Worm (Caenorhabditis elegans) whole organism, young adult: ENCODE results near the gene arr-1.

ENCODE experiments used
- C06A6.2 ChIP-seq: fragments of 200-800 bp; sonication (Bioruptor generic); conservative IDR thresholded peaks from 2 replicates; pipeline ENCODE4 v1.3.6; 2022; ENCODE audit warnings: missing genetic modification characterization, missing compliant biosample characterization
- F23B12.7 ChIP-seq: sonication (generic microtip); optimal IDR thresholded peaks from 2 replicates; lab custom pipeline; 2017; ENCODE audit warnings: missing genetic modification characterization, mild to moderate bottlenecking, missing compliant biosample characterization, antibody characterized with exemption, moderate library complexity; ENCODE audit not compliant: insufficient read depth
- K11D2.4 ChIP-seq: fragments of 200-800 bp; sonication (Bioruptor generic); IDR thresholded peaks from 2 replicates; pipeline ENCODE4 v1.3.6; 2022; ENCODE audit warnings: missing genetic modification reagents, missing genetic modification characterization, missing compliant biosample characterization
- T26A5.8 ChIP-seq: sonication (generic microtip); optimal IDR thresholded peaks from 2 replicates; lab custom pipeline; 2016; ENCODE audit warnings: missing genetic modification characterization, missing compliant biosample characterization
- Y79H2A.3 ChIP-seq: fragments of 200-800 bp; sonication (Bioruptor generic); conservative IDR thresholded peaks from 2 replicates; pipeline ENCODE4 v1.3.6; 2022; ENCODE audit warnings: missing genetic modification reagents, missing genetic modification characterization, missing compliant biosample characterization
- attf-5 ChIP-seq: fragments of 200-800 bp; sonication (Bioruptor generic); optimal IDR thresholded peaks from 2 replicates; lab custom pipeline; 2018; ENCODE audit warnings: mild to moderate bottlenecking, missing genetic modification characterization, missing compliant biosample characterization
- bed-2 ChIP-seq: fragments of 200-800 bp; sonication (Bioruptor generic); IDR thresholded peaks from 2 replicates; pipeline ENCODE4 v1.3.6; 2022; ENCODE audit warnings: missing genetic modification reagents, missing genetic modification characterization, missing compliant biosample characterization
- ccch-3 ChIP-seq: fragments of 200-800 bp; sonication (Bioruptor generic); optimal IDR thresholded peaks from 2 replicates; lab custom pipeline; 2018; ENCODE audit warnings: mild to moderate bottlenecking, missing genetic modification characterization, missing compliant biosample characterization
- cebp-1 ChIP-seq, 2 experiments: fragments of 200-800 bp in 1 of 2; sonication (Bioruptor generic) in 1 of 2; sonication (generic microtip) in 1 of 2; IDR thresholded peaks in 1 of 2; optimal IDR thresholded peaks in 1 of 2; 2 replicates each; pipeline versions ENCODE4 v1.3.6 to Lab custom; 2017 to 2022; ENCODE audit warnings: missing compliant biosample characterization in 2 of 2, missing genetic modification characterization in 2 of 2, mild to moderate bottlenecking in 1 of 2, missing genetic modification reagents in 1 of 2, moderate library complexity in 1 of 2
- cebp-2 ChIP-seq: fragments of 200-800 bp; sonication (Bioruptor generic); IDR thresholded peaks from 2 replicates; pipeline ENCODE4 v1.3.6; 2022; ENCODE audit warnings: missing genetic modification characterization, missing compliant biosample characterization
- ceh-100 ChIP-seq: fragments of 200-800 bp; sonication (Bioruptor generic); IDR thresholded peaks from 2 replicates; pipeline ENCODE4 v1.3.6; 2022; ENCODE audit warnings: missing genetic modification reagents, missing genetic modification characterization, missing compliant biosample characterization
- ceh-27 ChIP-seq: fragments of 200-800 bp; sonication (Bioruptor generic); optimal IDR thresholded peaks from 2 replicates; lab custom pipeline; 2018; ENCODE audit warnings: mild to moderate bottlenecking, missing genetic modification characterization, moderate library complexity, missing compliant biosample characterization
- ceh-58 ChIP-seq: fragments of 200-800 bp; sonication (Bioruptor generic); IDR thresholded peaks from 2 replicates; pipeline ENCODE4 v1.3.6; 2022; ENCODE audit warnings: missing genetic modification characterization, missing compliant biosample characterization
- chd-7 ChIP-seq: sonication (generic microtip); optimal IDR thresholded peaks from 2 replicates; lab custom pipeline; 2016; ENCODE audit warnings: mild to moderate bottlenecking, missing genetic modification characterization, moderate library complexity, missing compliant biosample characterization
- dox-1 ChIP-seq: fragments of 200-800 bp; sonication (Bioruptor generic); IDR thresholded peaks from 2 replicates; pipeline ENCODE4 v1.3.6; 2022; ENCODE audit warnings: missing genetic modification reagents, missing genetic modification characterization, missing compliant biosample characterization
- egl-18 ChIP-seq: fragments of 200-800 bp; sonication (Bioruptor generic); IDR thresholded peaks from 2 replicates; pipeline ENCODE4 v1.3.6; 2022; ENCODE audit warnings: missing genetic modification reagents, missing genetic modification characterization, missing compliant biosample characterization
- egl-44 ChIP-seq: fragments of 200-800 bp; sonication (Bioruptor generic); IDR thresholded peaks from 2 replicates; pipeline ENCODE4 v1.3.6; 2022; ENCODE audit warnings: missing genetic modification reagents, missing genetic modification characterization, missing compliant biosample characterization
- fkh-3 ChIP-seq: sonication (generic microtip); optimal IDR thresholded peaks from 2 replicates; lab custom pipeline; 2016; ENCODE audit warnings: mild to moderate bottlenecking, missing genetic modification characterization, missing compliant biosample characterization
- hmg-20 ChIP-seq: fragments of 200-800 bp; sonication (Bioruptor generic); IDR thresholded peaks from 2 replicates; pipeline ENCODE4 v1.3.6; 2022; ENCODE audit warnings: missing genetic modification reagents, missing genetic modification characterization, missing compliant biosample characterization
- let-607 ChIP-seq, 2 experiments: fragments of 200-800 bp in 1 of 2; sonication (Bioruptor generic) in 1 of 2; sonication (generic microtip) in 1 of 2; optimal IDR thresholded peaks; 2 replicates each; lab custom pipeline; 2016 to 2018; ENCODE audit warnings: mild to moderate bottlenecking in 2 of 2, missing compliant biosample characterization in 2 of 2, missing genetic modification characterization in 2 of 2, moderate library complexity in 2 of 2, missing genotype in 1 of 2
- lin-35 ChIP-seq, 3 experiments: fragments of 150-350 bp in 2 of 3; sonication (generic microtip) in 1 of 3; optimal IDR thresholded peaks; 2 replicates each; lab custom pipeline; 2014 to 2018; ENCODE audit warnings: missing biosample characterization in 3 of 3, missing genetic modification characterization in 3 of 3, missing genetic modification reagents in 3 of 3
- lin-40 ChIP-seq: sonication (generic microtip); optimal IDR thresholded peaks from 2 replicates; lab custom pipeline; 2016; ENCODE audit warnings: missing genetic modification characterization, mild to moderate bottlenecking, missing compliant biosample characterization, missing genotype, missing genetic modification reagents
- lin-54 ChIP-seq: fragments of 200-800 bp; sonication (Bioruptor generic); optimal IDR thresholded peaks from 2 replicates; lab custom pipeline; 2018; ENCODE audit warnings: mild to moderate bottlenecking, missing genetic modification characterization, missing compliant biosample characterization
- lsl-1 ChIP-seq: fragments of 200-800 bp; sonication (Bioruptor generic); optimal IDR thresholded peaks from 2 replicates; lab custom pipeline; 2018; ENCODE audit warnings: mild to moderate bottlenecking, missing genetic modification characterization, moderate library complexity, missing compliant biosample characterization
- lsy-27 ChIP-seq: sonication (generic microtip); optimal IDR thresholded peaks from 2 replicates; lab custom pipeline; 2017; ENCODE audit warnings: missing genetic modification characterization, mild to moderate bottlenecking, missing compliant biosample characterization, antibody characterized with exemption, missing genotype, borderline replicate concordance; ENCODE audit not compliant: insufficient read depth
- madf-6 ChIP-seq: fragments of 200-800 bp; sonication (Bioruptor generic); IDR thresholded peaks from 2 replicates; pipeline ENCODE4 v1.3.6; 2022; ENCODE audit warnings: missing genetic modification reagents, missing genetic modification characterization, missing compliant biosample characterization
- nfyb-1 ChIP-seq: fragments of 200-800 bp; sonication (Bioruptor generic); IDR thresholded peaks from 2 replicates; pipeline ENCODE4 v1.3.6; 2022; ENCODE audit warnings: missing genetic modification reagents, missing genetic modification characterization, missing compliant biosample characterization
- rcor-1 ChIP-seq: fragments of 200-800 bp; sonication (Bioruptor generic); IDR thresholded peaks from 2 replicates; pipeline ENCODE4 v1.3.6; 2022; ENCODE audit warnings: missing genetic modification reagents, missing genetic modification characterization, missing compliant biosample characterization
- rpc-1 ChIP-seq, 2 experiments: fragments of 150-350 bp in 1 of 2; sonication (generic microtip) in 1 of 2; optimal IDR thresholded peaks; 2 replicates each; lab custom pipeline; 2014 to 2018; ENCODE audit warnings: missing biosample characterization in 1 of 2, missing genetic modification characterization in 1 of 2, missing genetic modification reagents in 1 of 2, missing genotype in 1 of 2
- snpc-1.3 ChIP-seq: sonication (generic microtip); optimal IDR thresholded peaks from 2 replicates; lab custom pipeline; 2017; ENCODE audit warnings: missing genetic modification characterization, mild to moderate bottlenecking, missing compliant biosample characterization, antibody characterized with exemption, moderate library complexity, missing genotype, missing genetic modification reagents; ENCODE audit not compliant: insufficient read depth
- snpc-4 ChIP-seq, 5 experiments: fragments of 150-350 bp in 1 of 5; sonication (generic microtip) in 4 of 5; optimal IDR thresholded peaks; 2 replicates each; lab custom pipeline; 2014 to 2018; ENCODE audit warnings: missing genetic modification characterization in 5 of 5, missing biosample characterization in 3 of 5, antibody characterized with exemption in 2 of 5, mild to moderate bottlenecking in 2 of 5, missing compliant biosample characterization in 2 of 5, missing genotype in 2 of 5, moderate library complexity in 2 of 5, missing genetic modification reagents in 1 of 5
- tbx-9 ChIP-seq: sonication (generic microtip); optimal IDR thresholded peaks from 2 replicates; lab custom pipeline; 2016; ENCODE audit warnings: borderline replicate concordance, missing genetic modification characterization, inconsistent platforms, missing compliant biosample characterization
- unc-130 ChIP-seq: sonication (generic microtip); optimal IDR thresholded peaks from 2 replicates; lab custom pipeline; 2016; ENCODE audit warnings: missing genetic modification reagents, missing genetic modification characterization, missing compliant biosample characterization
- unc-62 ChIP-seq: fragments of 150-350 bp; optimal IDR thresholded peaks from 2 replicates; lab custom pipeline; 2014; ENCODE audit warnings: missing biosample characterization, missing genetic modification reagents, missing genetic modification characterization
- ztf-22 ChIP-seq: fragments of 200-800 bp; sonication (Bioruptor generic); optimal IDR thresholded peaks from 2 replicates; lab custom pipeline; 2018; ENCODE audit warnings: mild to moderate bottlenecking, missing genetic modification characterization, moderate library complexity, missing compliant biosample characterization
- ztf-28 ChIP-seq: fragments of 200-800 bp; sonication (Bioruptor generic); IDR thresholded peaks from 2 replicates; pipeline ENCODE4 v1.3.6; 2022; ENCODE audit warnings: missing genetic modification reagents, missing genetic modification characterization, missing compliant biosample characterization

The arr-1 gene

DNA sequence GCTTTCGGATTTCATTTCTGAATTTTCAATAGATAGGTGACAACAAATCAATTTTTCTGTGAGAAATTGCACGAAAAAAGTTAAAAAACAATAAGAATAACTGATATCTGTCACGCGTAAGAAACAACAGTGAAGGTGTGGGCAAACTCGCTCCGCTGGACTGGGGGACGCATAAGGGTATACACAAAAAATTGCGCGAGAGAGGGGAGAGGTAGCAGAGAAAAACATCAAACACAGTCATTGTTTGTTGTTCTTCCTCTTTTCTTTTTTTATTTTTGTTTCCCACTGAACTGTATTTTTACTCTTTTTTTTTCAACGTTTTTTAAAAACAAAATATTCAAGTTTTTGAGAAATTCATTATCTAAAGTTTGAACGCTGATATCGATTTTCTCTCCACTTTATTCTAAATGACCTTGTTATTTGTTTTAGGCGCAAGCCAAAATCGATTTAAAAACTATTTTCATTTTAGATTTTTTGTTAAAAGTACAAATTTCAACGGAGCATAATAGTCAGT lies 26.0 kb upstream of the arr-1 start, which contains the start of the genes pifk-1 and tbc-11 (continued):
- TF ChIP-seq lsy-27 (tag; lab: Kevin White, UChicago) (no peak), attf-5 (peak; percentile 75), snpc-4 (GFP tag; optimal IDR thresholded peaks at IDR 0.05; lab: Kevin White, UChicago) (no peak), snpc-4 (tag; optimal IDR thresholded peaks at IDR 0.05; lab: Kevin White, UChicago) (peak in 1 of 4 experiments; percentile 65), F23B12.7 (peak; percentile 71), Y79H2A.3 (GFP tag; lab: Robert Waterston, UW) (no peak), ccch-3 (no peak), ztf-28 (GFP tag; lab: Robert Waterston, UW) (no peak), let-607 (tag; optimal IDR thresholded peaks at IDR 0.05; lab: Kevin White, UChicago) (peak in 1 of 2 experiments; percentile 12), C06A6.2 (GFP tag; lab: Robert Waterston, UW) (no peak), tbx-9 (tag; lab: Kevin White, UChicago) (no peak), ceh-58 (no peak), chd-7 (no peak), dox-1 (GFP tag; lab: Robert Waterston, UW) (0 out of 2 replicates have a peak, but pooled peaks have one; percentile 32), snpc-1.3 (tag; lab: Kevin White, UChicago) (no peak), lin-40 (peak; percentile 23)

DNA sequence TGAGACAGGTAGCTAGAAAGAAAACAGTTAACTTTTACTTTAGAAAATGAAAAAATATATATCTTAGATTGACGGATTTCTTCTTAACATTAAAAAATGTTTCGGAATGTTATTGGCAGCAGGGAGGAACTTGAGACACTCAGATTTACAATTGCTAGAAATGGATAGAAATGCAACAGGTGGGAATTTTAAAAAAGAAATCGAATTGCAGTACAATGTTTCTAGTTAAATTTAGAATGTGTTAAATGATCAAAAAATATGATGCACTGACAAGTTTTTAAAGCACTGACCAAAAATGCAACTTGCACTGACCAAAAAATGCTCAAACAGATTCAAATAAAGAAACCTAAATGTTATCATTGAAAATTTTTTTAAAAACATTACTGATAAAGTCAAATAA lies 24.5 kb upstream of the arr-1 start:
- no peak for TF ChIP-seq lsy-27 (tag; lab: Kevin White, UChicago)
- no peak for TF ChIP-seq rpc-1 (optimal IDR thresholded peaks at IDR 0.05; lab: Kevin White, UChicago)
- TF ChIP-seq rpc-1 (tag; optimal IDR thresholded peaks at IDR 0.05; lab: Kevin White, UChicago): no peak
- no peak for TF ChIP-seq nfyb-1 (GFP tag; lab: Robert Waterston, UW)
- TF ChIP-seq lin-54 (GFP tag; lab: Kevin White, UChicago): no peak
- no peak for TF ChIP-seq egl-18 (GFP tag; lab: Robert Waterston, UW)
- TF ChIP-seq madf-6 (GFP tag; lab: Robert Waterston, UW): no peak
- TF ChIP-seq ztf-22 (GFP tag; lab: Kevin White, UChicago): no peak
- no peak for TF ChIP-seq cebp-1 (GFP tag; IDR thresholded peaks at IDR 0.05; lab: Robert Waterston, UW)
- no peak for TF ChIP-seq cebp-1 (tag; optimal IDR thresholded peaks at IDR 0.05; lab: Kevin White, UChicago)
- no peak for TF ChIP-seq unc-130 (GFP tag; lab: Kevin White, UChicago)

DNA sequence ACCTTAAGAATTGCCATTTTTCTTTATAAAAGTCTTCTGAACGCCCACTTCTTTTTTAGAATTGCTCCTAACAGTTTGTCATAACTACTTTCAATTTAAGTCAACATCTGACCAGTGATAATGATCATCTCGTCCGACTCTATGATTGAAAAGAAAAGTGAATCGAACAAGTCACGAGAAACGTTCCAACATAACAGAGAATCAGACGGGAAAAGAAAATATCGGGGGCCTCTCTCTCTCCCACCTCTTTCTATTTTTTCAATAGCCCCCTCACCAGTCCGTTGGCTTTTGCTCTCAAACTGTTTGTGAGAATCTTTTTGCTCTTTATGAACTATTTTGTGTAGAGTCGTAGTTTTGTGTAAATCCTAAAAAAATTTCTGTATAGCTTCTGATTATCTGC lies 22.9 kb upstream of the arr-1 start:
- no peak for TF ChIP-seq tbx-9 (tag; lab: Kevin White, UChicago)
- no peak for TF ChIP-seq lin-35 (GFP tag; optimal IDR thresholded peaks at IDR 0.05; lab: Kevin White, UChicago)
- no peak for TF ChIP-seq hmg-20 (GFP tag; lab: Robert Waterston, UW)
- TF ChIP-seq ceh-100 (GFP tag; lab: Robert Waterston, UW): no peak
- no peak for TF ChIP-seq fkh-3 (tag; lab: Kevin White, UChicago)
- TF ChIP-seq ztf-22 (GFP tag; lab: Kevin White, UChicago): no peak
- no peak for TF ChIP-seq egl-44 (GFP tag; lab: Robert Waterston, UW)
- no peak for TF ChIP-seq K11D2.4 (GFP tag; lab: Robert Waterston, UW)
- no peak for TF ChIP-seq unc-62 (GFP tag; lab: Kevin White, UChicago)
- no peak for TF ChIP-seq ceh-27 (GFP tag; lab: Kevin White, UChicago)
- no peak for TF ChIP-seq lsl-1 (GFP tag; lab: Kevin White, UChicago)
- TF ChIP-seq bed-2 (GFP tag; lab: Robert Waterston, UW): no peak
- no peak for TF ChIP-seq cebp-2 (GFP tag; lab: Robert Waterston, UW)
- no peak for TF ChIP-seq rcor-1 (GFP tag; lab: Robert Waterston, UW)
- no peak for TF ChIP-seq T26A5.8 (tag; lab: Kevin White, UChicago)
